Worm (Caenorhabditis elegans) whole organism, L1 larva: Measurements from ENCODE around the gene cct-7.

Experiments used
- C16A3.4 ChIP-seq: fragments of 150-350 bp; optimal IDR thresholded peaks from 2 replicates; lab custom pipeline; 2014; ENCODE audit warnings: missing biosample characterization, missing genetic modification characterization
- alr-1 ChIP-seq: fragments of 200-800 bp; sonication (Bioruptor generic); optimal IDR thresholded peaks from 2 replicates; lab custom pipeline; 2018; ENCODE audit warnings: borderline replicate concordance, mild to moderate bottlenecking, missing genetic modification characterization, missing compliant biosample characterization
- ceh-8 ChIP-seq: fragments of 200-800 bp; sonication (Bioruptor generic); optimal IDR thresholded peaks from 2 replicates; lab custom pipeline; 2018; ENCODE audit warnings: mild to moderate bottlenecking, missing genetic modification characterization, moderate library complexity, missing compliant biosample characterization
- ceh-88 ChIP-seq: fragments of 200-800 bp; sonication (Bioruptor generic); IDR thresholded peaks from 2 replicates; pipeline ENCODE4 v1.3.6; 2022; ENCODE audit warnings: missing genetic modification characterization, missing compliant biosample characterization
- ceh-90 ChIP-seq: sonication (generic microtip); optimal IDR thresholded peaks from 2 replicates; lab custom pipeline; 2016; ENCODE audit warnings: missing genetic modification characterization, missing compliant biosample characterization
- ces-1 ChIP-seq: fragments of 150-350 bp; optimal IDR thresholded peaks from 2 replicates; lab custom pipeline; 2014; ENCODE audit warnings: missing biosample characterization, missing genetic modification reagents, missing genetic modification characterization
- dpl-1 ChIP-seq, 3 experiments: fragments of 150-350 bp in 2 of 3; sonication (generic microtip) in 1 of 3; optimal IDR thresholded peaks; 2 replicates each; lab custom pipeline; 2014 to 2017; ENCODE audit warnings: missing biosample characterization in 3 of 3, missing genetic modification characterization in 3 of 3, missing genetic modification reagents in 3 of 3
- dsc-1 ChIP-seq: sonication (generic microtip); optimal IDR thresholded peaks from 2 replicates; lab custom pipeline; 2016; ENCODE audit warnings: mild to moderate bottlenecking, missing genetic modification characterization, missing compliant biosample characterization
- efl-1 ChIP-seq, 4 experiments: fragments of 150-350 bp; optimal IDR thresholded peaks in 3 of 4; peaks in 1 of 4; 1 replicate in 1 of 4; 2 replicates in 3 of 4; lab custom pipeline; 2014; ENCODE audit warnings: missing biosample characterization in 2 of 4, missing genetic modification characterization in 2 of 4, missing genetic modification reagents in 2 of 4
- elt-2 ChIP-seq: sonication (generic microtip); optimal IDR thresholded peaks from 2 replicates; lab custom pipeline; 2016; ENCODE audit warnings: missing genetic modification characterization, mild to moderate bottlenecking, inconsistent platforms, missing compliant biosample characterization, missing genetic modification reagents
- fkh-10 ChIP-seq: sonication (generic microtip); optimal IDR thresholded peaks from 2 replicates; lab custom pipeline; 2017; ENCODE audit warnings: missing biosample characterization, missing genetic modification reagents, missing genetic modification characterization
- fkh-4 ChIP-seq: sonication (generic microtip); optimal IDR thresholded peaks from 2 replicates; lab custom pipeline; 2016; ENCODE audit warnings: missing compliant biosample characterization, missing genetic modification characterization, borderline replicate concordance
- fkh-8 ChIP-seq: sonication (generic microtip); optimal IDR thresholded peaks from 2 replicates; lab custom pipeline; 2016; ENCODE audit warnings: mild to moderate bottlenecking, missing genetic modification characterization, missing compliant biosample characterization
- grh-1 ChIP-seq: fragments of 200-800 bp; sonication (Bioruptor generic); IDR thresholded peaks from 2 replicates; pipeline ENCODE4 v1.3.6; 2022; ENCODE audit warnings: missing genetic modification reagents, missing genetic modification characterization, missing compliant biosample characterization
- hlh-17 ChIP-seq: fragments of 200-800 bp; sonication (Bioruptor generic); optimal IDR thresholded peaks from 2 replicates; lab custom pipeline; 2018; ENCODE audit warnings: missing genetic modification characterization, mild to moderate bottlenecking, missing compliant biosample characterization, moderate library complexity, borderline replicate concordance
- isw-1 ChIP-seq: fragments of 200-800 bp; sonication (Bioruptor generic); IDR thresholded peaks from 2 replicates; pipeline ENCODE4 v1.3.6; 2022; ENCODE audit warnings: missing genetic modification characterization, missing compliant biosample characterization
- lin-13 ChIP-seq: fragments of 150-350 bp; optimal IDR thresholded peaks from 2 replicates; lab custom pipeline; 2014; ENCODE audit warnings: missing biosample characterization, missing genetic modification reagents, missing genetic modification characterization
- lin-14 ChIP-seq: fragments of 200-800 bp; sonication (Bioruptor generic); optimal IDR thresholded peaks from 2 replicates; lab custom pipeline; 2018; ENCODE audit warnings: mild to moderate bottlenecking, missing genetic modification characterization, moderate library complexity, missing compliant biosample characterization
- lir-3 ChIP-seq: sonication (generic microtip); optimal IDR thresholded peaks from 2 replicates; lab custom pipeline; 2016; ENCODE audit warnings: mild to moderate bottlenecking, missing genetic modification characterization, moderate library complexity, missing compliant biosample characterization; ENCODE audit not compliant: poor library complexity
- mdl-1 ChIP-seq, 2 experiments: fragments of 150-350 bp; optimal IDR thresholded peaks; 2 replicates each; lab custom pipeline; 2014 to 2017; ENCODE audit warnings: missing biosample characterization in 2 of 2, missing genetic modification characterization in 2 of 2, inconsistent platforms in 1 of 2
- mef-2 ChIP-seq: fragments of 150-350 bp; optimal IDR thresholded peaks from 2 replicates; lab custom pipeline; 2014; ENCODE audit warnings: missing biosample characterization, missing genetic modification characterization
- nhr-11 ChIP-seq: fragments of 150-350 bp; optimal IDR thresholded peaks from 2 replicates; lab custom pipeline; 2014; ENCODE audit warnings: missing biosample characterization, missing genetic modification characterization
- nhr-12 ChIP-seq: sonication (generic microtip); optimal IDR thresholded peaks from 2 replicates; lab custom pipeline; 2017; ENCODE audit warnings: missing biosample characterization, missing genetic modification characterization
- nhr-84 ChIP-seq: sonication (generic microtip); optimal IDR thresholded peaks from 2 replicates; lab custom pipeline; 2017; ENCODE audit warnings: missing biosample characterization, missing genetic modification characterization
- nhr-90 ChIP-seq: sonication (generic microtip); optimal IDR thresholded peaks from 2 replicates; lab custom pipeline; 2016; ENCODE audit warnings: mild to moderate bottlenecking, missing genetic modification characterization, missing compliant biosample characterization; ENCODE audit not compliant: poor library complexity
- pag-3 ChIP-seq: sonication (generic microtip); optimal IDR thresholded peaks from 2 replicates; lab custom pipeline; 2017; ENCODE audit warnings: missing genetic modification characterization, mild to moderate bottlenecking, missing compliant biosample characterization, antibody characterized with exemption, borderline replicate concordance; ENCODE audit not compliant: insufficient read depth
- pax-3 ChIP-seq: fragments of 200-800 bp; sonication (Bioruptor generic); optimal IDR thresholded peaks from 2 replicates; lab custom pipeline; 2018; ENCODE audit warnings: mild to moderate bottlenecking, missing genetic modification characterization, moderate library complexity, missing compliant biosample characterization
- pqm-1 ChIP-seq: sonication (generic microtip); optimal IDR thresholded peaks from 3 replicates; lab custom pipeline; 2017; ENCODE audit warnings: missing biosample characterization, missing genetic modification characterization
- snpc-4 ChIP-seq: fragments of 150-350 bp; optimal IDR thresholded peaks from 2 replicates; lab custom pipeline; 2014; ENCODE audit warnings: missing biosample characterization, missing genetic modification characterization
- snu-23 ChIP-seq: sonication (generic microtip); optimal IDR thresholded peaks from 2 replicates; lab custom pipeline; 2016; ENCODE audit warnings: missing genetic modification characterization, missing compliant biosample characterization
- sox-4 ChIP-seq: sonication (generic microtip); optimal IDR thresholded peaks from 2 replicates; lab custom pipeline; 2016; ENCODE audit warnings: missing genetic modification characterization, missing compliant biosample characterization
- sptf-1 ChIP-seq: fragments of 150-350 bp; optimal IDR thresholded peaks from 2 replicates; lab custom pipeline; 2014; ENCODE audit warnings: missing biosample characterization, missing genetic modification characterization
- unc-30 ChIP-seq: sonication (generic microtip); optimal IDR thresholded peaks from 2 replicates; lab custom pipeline; 2017; ENCODE audit warnings: missing biosample characterization, missing genetic modification characterization
- xbp-1 ChIP-seq: sonication (generic microtip); optimal IDR thresholded peaks from 2 replicates; lab custom pipeline; 2016; ENCODE audit warnings: missing genetic modification characterization, missing compliant biosample characterization
- zip-4 ChIP-seq: fragments of 200-800 bp; sonication (Bioruptor generic); optimal IDR thresholded peaks from 2 replicates; lab custom pipeline; 2018; ENCODE audit warnings: mild to moderate bottlenecking, missing genetic modification characterization, moderate library complexity, missing compliant biosample characterization
- ztf-11 ChIP-seq, 2 experiments: sonication (generic microtip); optimal IDR thresholded peaks; 2 replicates each; lab custom pipeline; 2016 to 2017; ENCODE audit warnings: missing genetic modification characterization in 2 of 2, missing biosample characterization in 1 of 2, missing compliant biosample characterization in 1 of 2

cct-7 gene

ce11 chrV:1868596-1869263, 3.3 kb upstream of the cct-7 start, which contains the start of gene knl-3 (continued):
- peak; percentile 96 for TF ChIP-seq lin-14 (GFP tag; lab: Kevin White, UChicago)
- TF ChIP-seq nhr-84, result no peak
- peak; percentile 73 for TF ChIP-seq nhr-11
- no peak for TF ChIP-seq ces-1
- peak; percentile 88 for TF ChIP-seq nhr-90

- no peak for TF ChIP-seq hlh-17 (GFP tag; lab: Kevin White, UChicago)
- no peak for TF ChIP-seq pag-3
- no peak for TF ChIP-seq isw-1
- no peak for TF ChIP-seq sptf-1 (tag; lab: Kevin White, UChicago)
- no peak for TF ChIP-seq fkh-10 (GFP tag; lab: Kevin White, UChicago)
- no peak for TF ChIP-seq lir-3 (tag; lab: Kevin White, UChicago)
- no peak for TF ChIP-seq unc-30
- TF ChIP-seq dpl-1 (GFP tag; optimal IDR thresholded peaks at IDR 0.05; lab: Kevin White, UChicago), result no peak
- TF ChIP-seq dsc-1 (tag; lab: Kevin White, UChicago), result no peak
- TF ChIP-seq ztf-11 (tag; optimal IDR thresholded peaks at IDR 0.05; lab: Kevin White, UChicago), result no peak
- no peak for TF ChIP-seq efl-1 (optimal IDR thresholded peaks at IDR 0.05; lab: Kevin White, UChicago)
- TF ChIP-seq efl-1 (GFP tag; optimal IDR thresholded peaks at IDR 0.05 in 1 of 2; lab: Kevin White, UChicago), result no peak
- no peak for TF ChIP-seq snu-23 (GFP tag; lab: Kevin White, UChicago)
- no peak for TF ChIP-seq fkh-4
- TF ChIP-seq C16A3.4 (tag; lab: Kevin White, UChicago), result no peak
- no peak for TF ChIP-seq fkh-8
- TF ChIP-seq mdl-1 (tag; optimal IDR thresholded peaks at IDR 0.05; lab: Kevin White, UChicago), result no peak
Measured at ce11 chrV:1869682-1870081, 2.4 kb upstream of the cct-7 start, which contains the start of gene T10B5.3. T10B5.3 (minus strand) TSS chrV:1869782.

- TF ChIP-seq pqm-1 (tag; lab: Kevin White, UChicago), result no peak
- no peak for TF ChIP-seq ceh-90 (tag; lab: Kevin White, UChicago)
- peak; percentile 24 for TF ChIP-seq alr-1
- TF ChIP-seq lin-13 (GFP tag; lab: Kevin White, UChicago), result no peak
Measured at ce11 chrV:1870515-1870940, 1.5 kb upstream of the cct-7 start.

ce11 chrV:1874827-1875226, 2.8 kb downstream of the cct-7 start:
- TF ChIP-seq isw-1, result no peak
- TF ChIP-seq ceh-88 (GFP tag; lab: Robert Waterston, UW), result no peak
- no peak for TF ChIP-seq fkh-10 (GFP tag; lab: Kevin White, UChicago)
- TF ChIP-seq nhr-12 (tag; lab: Kevin White, UChicago), result no peak
- TF ChIP-seq grh-1, result no peak
- no peak for TF ChIP-seq fkh-4
- TF ChIP-seq nhr-11, result no peak
- no peak for TF ChIP-seq dsc-1 (tag; lab: Kevin White, UChicago)
- TF ChIP-seq zip-4 (GFP tag; lab: Kevin White, UChicago), result no peak
- TF ChIP-seq elt-2 (tag; lab: Kevin White, UChicago), result no peak
- TF ChIP-seq xbp-1 (tag; lab: Kevin White, UChicago), result no peak
- TF ChIP-seq ceh-8, result no peak
- no peak for TF ChIP-seq snpc-4
- no peak for TF ChIP-seq sox-4 (tag; lab: Kevin White, UChicago)
- no peak for TF ChIP-seq mdl-1 (tag; optimal IDR thresholded peaks at IDR 0.05; lab: Kevin White, UChicago)
- TF ChIP-seq mef-2, result no peak
- TF ChIP-seq pax-3, result no peak
- no peak for TF ChIP-seq fkh-8
